Fruit fly (Drosophila melanogaster) whole organism, prepupa: Measurements from ENCODE around the gene CG13901.

Experiments used
- Blimp-1 ChIP-seq: fragments of 200-800 bp; sonication (Bioruptor generic); optimal IDR thresholded peaks from 3 replicates; lab custom pipeline; 2017; ENCODE audit warnings: missing biosample characterization, missing genetic modification characterization, mild to moderate bottlenecking, moderate library complexity, missing genetic modification reagents
- CG10631 ChIP-seq: fragments of 200-800 bp; sonication (Bioruptor generic); optimal IDR thresholded peaks from 2 replicates; lab custom pipeline; 2016; ENCODE audit warnings: missing biosample characterization, missing genetic modification characterization
- CG10669 ChIP-seq: fragments of 200-800 bp; sonication (Bioruptor generic); optimal IDR thresholded peaks from 3 replicates; lab custom pipeline; 2018; ENCODE audit warnings: missing biosample characterization, mild to moderate bottlenecking, missing genetic modification characterization, moderate library complexity
- CG11294 ChIP-seq: fragments of 200-800 bp; sonication (Bioruptor generic); IDR thresholded peaks from 2 replicates; pipeline ENCODE4 v1.3.6; 2022; ENCODE audit warnings: missing biosample characterization, missing genetic modification characterization
- CG11902 ChIP-seq: fragments of 200-800 bp; sonication (Bioruptor generic); optimal IDR thresholded peaks from 3 replicates; lab custom pipeline; 2016; ENCODE audit warnings: missing biosample characterization, missing genetic modification characterization
- CG15336 ChIP-seq: fragments of 200-800 bp; sonication (Bioruptor generic); IDR thresholded peaks from 2 replicates; pipeline ENCODE4 v1.3.6; 2022; ENCODE audit warnings: missing biosample characterization, missing genetic modification characterization
- CG1621 ChIP-seq: fragments of 200-800 bp; sonication (Bioruptor generic); optimal IDR thresholded peaks from 3 replicates; lab custom pipeline; 2018; ENCODE audit warnings: missing biosample characterization, mild to moderate bottlenecking, missing genetic modification characterization
- CG16779 ChIP-seq: fragments of 200-800 bp; sonication (Bioruptor generic); optimal IDR thresholded peaks from 3 replicates; lab custom pipeline; 2017; ENCODE audit warnings: missing biosample characterization, mild to moderate bottlenecking, missing genetic modification characterization
- CG3032 ChIP-seq: fragments of 200-800 bp; optimal IDR thresholded peaks from 2 replicates; lab custom pipeline; 2019; ENCODE audit warnings: missing biosample characterization, mild to moderate bottlenecking, missing genetic modification characterization, moderate library complexity
- CG31627 ChIP-seq: fragments of 200-800 bp; sonication (Bioruptor generic); optimal IDR thresholded peaks from 3 replicates; lab custom pipeline; 2016; ENCODE audit warnings: missing biosample characterization, missing genetic modification characterization
- CG32006 ChIP-seq: fragments of 200-800 bp; sonication (Bioruptor generic); optimal IDR thresholded peaks from 3 replicates; lab custom pipeline; 2017; ENCODE audit warnings: missing biosample characterization, mild to moderate bottlenecking, missing genetic modification characterization
- CG34406 ChIP-seq: fragments of 200-800 bp; sonication (Bioruptor generic); optimal IDR thresholded peaks from 3 replicates; lab custom pipeline; 2016; ENCODE audit warnings: missing biosample characterization, missing genetic modification characterization
- CG3919 ChIP-seq: fragments of 200-800 bp; sonication (Bioruptor generic); optimal IDR thresholded peaks from 3 replicates; lab custom pipeline; 2016; ENCODE audit warnings: missing biosample characterization, missing genetic modification characterization
- CG4318 ChIP-seq: fragments of 200-800 bp; sonication (Bioruptor generic); optimal IDR thresholded peaks from 3 replicates; lab custom pipeline; 2017; ENCODE audit warnings: missing biosample characterization, mild to moderate bottlenecking, missing genetic modification characterization
- CG6276 ChIP-seq: fragments of 200-800 bp; sonication (Bioruptor generic); optimal IDR thresholded peaks from 2 replicates; lab custom pipeline; 2017; ENCODE audit warnings: missing biosample characterization, mild to moderate bottlenecking, missing genetic modification characterization
- CG6792 ChIP-seq: fragments of 200-800 bp; sonication (Bioruptor generic); optimal IDR thresholded peaks from 3 replicates; lab custom pipeline; 2016; ENCODE audit warnings: missing biosample characterization, missing genetic modification characterization
- CG6854 ChIP-seq: fragments of 200-800 bp; sonication (Bioruptor generic); optimal IDR thresholded peaks from 2 replicates; lab custom pipeline; 2017; ENCODE audit warnings: missing biosample characterization, mild to moderate bottlenecking, missing genetic modification characterization
- CG8632 ChIP-seq: fragments of 200-800 bp; sonication (Bioruptor generic); optimal IDR thresholded peaks from 3 replicates; lab custom pipeline; 2016; ENCODE audit warnings: missing biosample characterization, missing genetic modification characterization
- CG9139 ChIP-seq: fragments of 200-800 bp; sonication (Bioruptor generic); optimal IDR thresholded peaks from 3 replicates; lab custom pipeline; 2017; ENCODE audit warnings: missing biosample characterization, mild to moderate bottlenecking, missing genetic modification characterization
- Eip75B ChIP-seq: fragments of 200-800 bp; sonication (Bioruptor generic); optimal IDR thresholded peaks from 3 replicates; lab custom pipeline; 2016; ENCODE audit warnings: missing biosample characterization, missing genetic modification characterization
- Eip78C ChIP-seq: fragments of 200-800 bp; sonication (Bioruptor generic); peaks from one replicate; lab custom pipeline; 2016; ENCODE audit warnings: missing biosample characterization, missing genetic modification characterization
- Eip93F ChIP-seq: fragments of 200-800 bp; sonication (Bioruptor generic); optimal IDR thresholded peaks from 2 replicates; lab custom pipeline; 2016; ENCODE audit warnings: missing biosample characterization, mild to moderate bottlenecking, missing genetic modification characterization
- Ets21C ChIP-seq: fragments of 200-800 bp; sonication (Bioruptor generic); optimal IDR thresholded peaks from 3 replicates; lab custom pipeline; 2016; ENCODE audit warnings: missing biosample characterization, missing genetic modification characterization
- Ets96B ChIP-seq: fragments of 200-800 bp; optimal IDR thresholded peaks from 2 replicates; lab custom pipeline; 2019; ENCODE audit warnings: missing biosample characterization, mild to moderate bottlenecking, missing genetic modification characterization, moderate library complexity
- Gug ChIP-seq: fragments of 200-800 bp; sonication (Bioruptor generic); IDR thresholded peaks from 2 replicates; pipeline ENCODE4 v1.3.6; 2022; ENCODE audit warnings: missing biosample characterization, missing genetic modification characterization
- Hr38 ChIP-seq: sonication (Bioruptor generic); optimal IDR thresholded peaks from 2 replicates; lab custom pipeline; 2016; ENCODE audit warnings: missing biosample characterization, missing genetic modification characterization
- Hr39 ChIP-seq: fragments of 200-800 bp; sonication (Bioruptor generic); optimal IDR thresholded peaks from 2 replicates; lab custom pipeline; 2016; ENCODE audit warnings: missing biosample characterization, missing genetic modification characterization
- Hr4 ChIP-seq: fragments of 200-800 bp; sonication (Bioruptor generic); optimal IDR thresholded peaks from 3 replicates; lab custom pipeline; 2016; ENCODE audit warnings: missing biosample characterization, missing genetic modification characterization
- Lpt ChIP-seq: fragments of 200-800 bp; sonication (Bioruptor generic); optimal IDR thresholded peaks from 3 replicates; lab custom pipeline; 2016; ENCODE audit warnings: missing biosample characterization, missing genetic modification characterization
- Met ChIP-seq: fragments of 200-800 bp; sonication (Bioruptor generic); optimal IDR thresholded peaks from 3 replicates; lab custom pipeline; 2016; ENCODE audit warnings: missing biosample characterization, missing genetic modification characterization
- OdsH ChIP-seq: fragments of 200-800 bp; sonication (Bioruptor generic); optimal IDR thresholded peaks from 3 replicates; lab custom pipeline; 2016; ENCODE audit warnings: missing biosample characterization, missing genetic modification characterization
- Smox ChIP-seq: fragments of 200-800 bp; sonication (Bioruptor generic); optimal IDR thresholded peaks from 3 replicates; lab custom pipeline; 2016; ENCODE audit warnings: missing biosample characterization, missing genetic modification characterization
- Sox102F ChIP-seq: fragments of 200-800 bp; sonication (Bioruptor generic); optimal IDR thresholded peaks from 2 replicates; lab custom pipeline; 2016; ENCODE audit warnings: missing biosample characterization, mild to moderate bottlenecking, missing genetic modification characterization
- Sox14 ChIP-seq: fragments of 200-800 bp; sonication (Bioruptor generic); optimal IDR thresholded peaks from 3 replicates; lab custom pipeline; 2016; ENCODE audit warnings: missing biosample characterization, missing genetic modification characterization
- Sox15 ChIP-seq: fragments of 200-800 bp; sonication (Bioruptor generic); optimal IDR thresholded peaks from 3 replicates; lab custom pipeline; 2016; ENCODE audit warnings: missing biosample characterization, missing genetic modification characterization
- achi ChIP-seq: fragments of 200-800 bp; sonication (Bioruptor generic); optimal IDR thresholded peaks from 3 replicates; lab custom pipeline; 2016; ENCODE audit warnings: missing biosample characterization, missing genetic modification characterization
- acj6 ChIP-seq: fragments of 200-800 bp; sonication (Bioruptor generic); optimal IDR thresholded peaks from 3 replicates; lab custom pipeline; 2016; ENCODE audit warnings: missing biosample characterization, missing genetic modification characterization
- cyc ChIP-seq: fragments of 200-800 bp; sonication (Bioruptor generic); optimal IDR thresholded peaks from 3 replicates; lab custom pipeline; 2016; ENCODE audit warnings: missing biosample characterization, missing genetic modification characterization
- dac ChIP-seq: fragments of 200-800 bp; sonication (Bioruptor generic); optimal IDR thresholded peaks from 2 replicates; lab custom pipeline; 2017; ENCODE audit warnings: missing biosample characterization, mild to moderate bottlenecking, missing genetic modification characterization
- dsx ChIP-seq: fragments of 200-800 bp; optimal IDR thresholded peaks from 3 replicates; lab custom pipeline; 2019; ENCODE audit warnings: missing biosample characterization, mild to moderate bottlenecking, missing genetic modification characterization, moderate library complexity; ENCODE audit not compliant: poor library complexity, severe bottlenecking
- eg ChIP-seq: fragments of 200-800 bp; sonication (Bioruptor generic); IDR thresholded peaks from 3 replicates; pipeline ENCODE4 v1.3.6; 2022; ENCODE audit warnings: missing biosample characterization, missing genetic modification characterization
- esn ChIP-seq: fragments of 200-800 bp; sonication (Bioruptor generic); optimal IDR thresholded peaks from 2 replicates; lab custom pipeline; 2016; ENCODE audit warnings: missing biosample characterization, mild to moderate bottlenecking, missing genetic modification characterization, moderate library complexity
- fd85E ChIP-seq: fragments of 200-800 bp; sonication (Bioruptor generic); optimal IDR thresholded peaks from 3 replicates; lab custom pipeline; 2016; ENCODE audit warnings: missing biosample characterization, missing genetic modification characterization
- lz ChIP-seq: fragments of 200-800 bp; sonication (Bioruptor generic); optimal IDR thresholded peaks from 3 replicates; lab custom pipeline; 2016; ENCODE audit warnings: missing biosample characterization, missing genetic modification characterization
- net ChIP-seq: fragments of 200-800 bp; sonication (Bioruptor generic); optimal IDR thresholded peaks from 3 replicates; lab custom pipeline; 2016; ENCODE audit warnings: missing biosample characterization, missing genetic modification characterization
- pdm3 ChIP-seq: fragments of 200-800 bp; sonication (Bioruptor generic); optimal IDR thresholded peaks from 3 replicates; lab custom pipeline; 2016; ENCODE audit warnings: missing biosample characterization, missing genetic modification characterization
- salr ChIP-seq, 2 experiments: fragments of 200-800 bp; sonication (Bioruptor generic); optimal IDR thresholded peaks; 3 replicates each; lab custom pipeline; 2016 to 2018; ENCODE audit warnings: missing biosample characterization in 2 of 2, missing genetic modification characterization in 2 of 2, mild to moderate bottlenecking in 1 of 2
- ss ChIP-seq, 2 experiments: fragments of 200-800 bp; sonication (Bioruptor generic); optimal IDR thresholded peaks; 2 replicates in 1 of 2; 3 replicates in 1 of 2; lab custom pipeline; 2017 to 2018; ENCODE audit warnings: mild to moderate bottlenecking in 2 of 2, missing biosample characterization in 2 of 2, missing genetic modification characterization in 2 of 2, moderate library complexity in 1 of 2
- svp ChIP-seq: fragments of 200-800 bp; sonication (Bioruptor generic); peaks from one replicate; lab custom pipeline; 2016; ENCODE audit warnings: missing biosample characterization, missing genetic modification characterization
- topi ChIP-seq: fragments of 200-800 bp; sonication (Bioruptor generic); optimal IDR thresholded peaks from 3 replicates; lab custom pipeline; 2016; ENCODE audit warnings: missing biosample characterization, missing genetic modification characterization
- vri ChIP-seq: fragments of 200-800 bp; sonication (Bioruptor generic); optimal IDR thresholded peaks from 3 replicates; lab custom pipeline; 2016; ENCODE audit warnings: missing biosample characterization, mild to moderate bottlenecking, missing genetic modification characterization

Gene CG13901

DNA sequence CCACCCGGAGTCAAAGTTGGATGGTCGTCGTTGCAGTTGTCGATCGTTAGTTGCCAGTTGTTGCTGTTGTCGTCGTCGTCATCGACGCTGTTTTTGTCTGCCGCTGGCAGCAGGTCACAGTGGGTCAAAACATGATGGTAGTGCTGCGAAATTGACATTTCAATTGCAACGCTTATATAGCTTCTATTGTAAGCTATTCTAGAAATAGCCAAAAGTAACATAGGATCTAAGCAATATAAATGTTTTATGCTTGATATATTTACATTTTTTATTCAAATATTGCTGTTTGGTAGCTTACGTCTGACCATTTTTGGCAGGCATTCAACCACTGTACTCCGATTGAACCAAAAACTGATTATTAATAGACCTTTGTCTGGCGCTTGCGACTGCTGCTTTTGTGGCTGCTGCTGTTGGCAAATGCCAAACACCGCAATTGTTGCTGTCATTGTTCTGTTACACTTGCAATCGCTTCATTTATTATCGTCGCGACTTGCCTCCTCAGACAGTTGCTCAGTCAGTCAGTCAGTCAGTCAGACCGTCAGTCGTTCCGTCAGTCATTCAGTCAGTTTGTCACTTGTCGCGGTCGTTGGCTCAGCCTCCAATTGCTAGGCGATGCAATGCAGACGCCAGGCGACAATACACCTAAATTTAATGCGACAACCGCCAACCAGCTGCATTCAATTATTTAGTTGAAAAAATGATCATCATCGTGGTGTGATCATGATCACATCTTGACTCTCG lies 46.2 kb downstream of the CG13901 start:
- peak; percentile 29 for TF ChIP-seq vri (GFP tag; lab: Kevin White, UChicago)
- TF ChIP-seq topi (GFP tag; lab: Kevin White, UChicago) = peak; percentile 61
- TF ChIP-seq Hr4 (GFP tag; lab: Kevin White, UChicago) = peak; percentile 83
- TF ChIP-seq svp = peak; percentile 93
- TF ChIP-seq Eip93F (GFP tag; lab: Kevin White, UChicago) = peak; percentile 48
- TF ChIP-seq Hr38 (GFP tag; lab: Kevin White, UChicago) = peak; percentile 39
- TF ChIP-seq OdsH (GFP tag; lab: Kevin White, UChicago) = peak; percentile 74
- peak; percentile 69 for TF ChIP-seq CG6276 (GFP tag; lab: Kevin White, UChicago)
- TF ChIP-seq CG34406 (GFP tag; lab: Kevin White, UChicago) = peak; percentile 29
- peak; percentile 69 for TF ChIP-seq esn
- TF ChIP-seq CG10669 (GFP tag; lab: Kevin White, UChicago) = peak; percentile 49
- TF ChIP-seq Smox (GFP tag; lab: Kevin White, UChicago) = peak; percentile 68
- peak; percentile 59 for TF ChIP-seq Ets96B (tag; lab: Kevin White, UChicago)
- TF ChIP-seq Eip78C (GFP tag; lab: Kevin White, UChicago) = peak; percentile 93
- peak; percentile 65 for TF ChIP-seq CG4318 (GFP tag; lab: Kevin White, UChicago)
- peak; percentile 52 for TF ChIP-seq Ets21C (GFP tag; lab: Kevin White, UChicago)
- peak; percentile 75 for TF ChIP-seq eg (GFP tag; lab: Robert Waterston, UW)
- TF ChIP-seq CG32006 (GFP tag; lab: Kevin White, UChicago) = peak; percentile 80
- peak; percentile 67 for TF ChIP-seq Eip75B (GFP tag; lab: Kevin White, UChicago)
- peak; percentile 9 for TF ChIP-seq dsx (GFP tag; lab: Kevin White, UChicago)
- peak; percentile 61 for TF ChIP-seq CG31627 (GFP tag; lab: Kevin White, UChicago)
- peak; percentile 41 for TF ChIP-seq CG8632 (GFP tag; lab: Kevin White, UChicago)
- TF ChIP-seq Hr39 (GFP tag; lab: Kevin White, UChicago) = peak; percentile 55
- TF ChIP-seq pdm3 = peak; percentile 76
- peak; percentile 51 for TF ChIP-seq CG3032 (tag; lab: Kevin White, UChicago)
- peak; percentile 56 for TF ChIP-seq CG16779
- no peak for TF ChIP-seq fd85E (GFP tag; lab: Kevin White, UChicago)
- TF ChIP-seq Sox15 = peak; percentile 15
- peak; percentile 63; the same call in 1 of the 2 replicates for TF ChIP-seq CG11294 (GFP tag; lab: Robert Waterston, UW)
- TF ChIP-seq CG9139 (GFP tag; lab: Kevin White, UChicago) = no peak
- peak; percentile 52 for TF ChIP-seq acj6
- TF ChIP-seq Sox14 (GFP tag; lab: Kevin White, UChicago) = peak; percentile 85
- peak; percentile 81 for TF ChIP-seq net (GFP tag; lab: Kevin White, UChicago)
- TF ChIP-seq CG6792 (GFP tag; lab: Kevin White, UChicago) = peak; percentile 60
- peak in 1 of 2 experiments; percentile 47 for TF ChIP-seq salr (GFP tag; optimal IDR thresholded peaks at IDR 0.05; lab: Kevin White, UChicago)
- TF ChIP-seq dac (GFP tag; lab: Kevin White, UChicago) = peak; percentile 58
- TF ChIP-seq CG3919 = peak; percentile 73
- peak; percentile 83 for TF ChIP-seq CG15336 (GFP tag; lab: Robert Waterston, UW)
- peak; percentile 7 for TF ChIP-seq CG11902 (GFP tag; lab: Kevin White, UChicago)
- TF ChIP-seq cyc = peak; percentile 54
- peak; percentile 65 for TF ChIP-seq Sox102F (GFP tag; lab: Kevin White, UChicago)
- TF ChIP-seq Gug = peak; percentile 59
- peak; percentile 69 for TF ChIP-seq achi (GFP tag; lab: Kevin White, UChicago)
- peak; percentile 20 to 35 for TF ChIP-seq ss (GFP tag; optimal IDR thresholded peaks at IDR 0.05; lab: Kevin White, UChicago)
- TF ChIP-seq CG6854 (GFP tag; lab: Kevin White, UChicago) = peak; percentile 39
- peak; percentile 49 for TF ChIP-seq CG1621 (tag; lab: Kevin White, UChicago)
- peak; percentile 18 for TF ChIP-seq Lpt
- no peak for TF ChIP-seq Blimp-1 (GFP tag; lab: Kevin White, UChicago)
- peak; percentile 66 for TF ChIP-seq CG10631 (GFP tag; lab: Kevin White, UChicago)
- TF ChIP-seq lz (GFP tag; lab: Kevin White, UChicago) = peak; percentile 63
- TF ChIP-seq Met (GFP tag; lab: Kevin White, UChicago) = peak; percentile 65
